Fruit fly (Drosophila melanogaster) whole organism, wandering third instar larva: ENCODE results near the gene CG18563.

Experiments
- Abd-B ChIP-seq: fragments of >200 bp; optimal IDR thresholded peaks from 2 replicates; lab custom pipeline; 2017; ENCODE audit warnings: missing biosample characterization, missing genetic modification characterization
- CG32264 ChIP-seq: fragments of 200-800 bp; sonication (Bioruptor generic); optimal IDR thresholded peaks from 2 replicates; lab custom pipeline; 2016; ENCODE audit warnings: missing biosample characterization, missing genetic modification characterization
- Hr78 ChIP-seq: fragments of >200 bp; optimal IDR thresholded peaks from 2 replicates; lab custom pipeline; 2017; ENCODE audit warnings: missing biosample characterization, missing genetic modification characterization
- Mio ChIP-seq: sonication (Bioruptor generic); optimal IDR thresholded peaks from 2 replicates; lab custom pipeline; 2016; ENCODE audit warnings: missing biosample characterization, missing genetic modification characterization
- Myc ChIP-seq: fragments of >200 bp; optimal IDR thresholded peaks from 2 replicates; lab custom pipeline; 2017
- N ChIP-seq: fragments of >200 bp; optimal IDR thresholded peaks from 2 replicates; lab custom pipeline; 2018; ENCODE audit warnings: missing biosample characterization, missing external identifiers, missing genetic modification characterization
- Sp1 ChIP-seq: fragments of 200-800 bp; sonication (Bioruptor generic); optimal IDR thresholded peaks from 3 replicates; lab custom pipeline; 2019; ENCODE audit warnings: missing biosample characterization, mild to moderate bottlenecking, missing genetic modification characterization, moderate library complexity
- br ChIP-seq: fragments of 200-800 bp; sonication (Bioruptor generic); optimal IDR thresholded peaks from 2 replicates; lab custom pipeline; 2016; ENCODE audit warnings: missing biosample characterization, missing genetic modification characterization
- foxo ChIP-seq, 2 experiments: fragments of 200-800 bp; sonication (Bioruptor generic); optimal IDR thresholded peaks; 2 replicates in 1 of 2; 3 replicates in 1 of 2; lab custom pipeline; 2016 to 2017; ENCODE audit warnings: missing biosample characterization in 2 of 2, missing genetic modification characterization in 2 of 2
- h ChIP-seq: fragments of 200-800 bp; sonication (Bioruptor generic); optimal IDR thresholded peaks from 3 replicates; lab custom pipeline; 2016; ENCODE audit warnings: missing biosample characterization, mild to moderate bottlenecking, missing genetic modification characterization
- lola ChIP-seq: fragments of >200 bp; optimal IDR thresholded peaks from 2 replicates; lab custom pipeline; 2017; ENCODE audit warnings: missing biosample characterization, missing genetic modification characterization
- pan ChIP-seq: fragments of >200 bp; optimal IDR thresholded peaks from 2 replicates; lab custom pipeline; 2017
- psq ChIP-seq: fragments of 200-800 bp; sonication (Bioruptor generic); optimal IDR thresholded peaks from 3 replicates; lab custom pipeline; 2017; ENCODE audit warnings: missing biosample characterization, mild to moderate bottlenecking, missing genetic modification characterization, moderate library complexity
- woc ChIP-seq: sonication (Bioruptor generic); optimal IDR thresholded peaks from 2 replicates; lab custom pipeline; 2016; ENCODE audit warnings: missing biosample characterization, mild to moderate bottlenecking, missing genetic modification characterization

DNA sequence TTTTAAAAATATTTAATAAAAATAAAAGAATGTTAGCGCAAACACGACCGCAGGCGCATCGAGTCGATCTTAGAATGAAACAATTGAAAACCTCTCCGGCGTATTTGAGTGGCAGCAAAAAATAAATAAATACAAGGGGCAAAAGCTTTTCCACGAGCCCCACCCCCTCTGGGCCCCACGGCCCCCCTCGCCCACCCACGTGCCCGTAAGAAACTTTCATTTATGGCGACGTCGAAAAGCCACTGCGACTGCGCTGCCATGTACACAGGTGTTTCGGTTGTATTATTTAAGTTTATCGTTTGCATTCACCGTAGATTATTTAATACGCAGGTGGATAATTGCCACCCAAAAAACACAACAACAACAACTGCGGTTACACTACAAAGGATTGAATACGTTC lies 9.4 kb downstream of the CG18563 start:
- TF ChIP-seq pan (no peak), Abd-B (no peak), Sp1 (GFP tag; lab: Kevin White, UChicago) (no peak), br (GFP tag; lab: Kevin White, UChicago) (no peak), Mio (GFP tag; lab: Kevin White, UChicago) (no peak), CG32264 (no peak), psq (GFP tag; lab: Kevin White, UChicago) (no peak), Myc (no peak), woc (GFP tag; lab: Kevin White, UChicago) (no peak), h (GFP tag; lab: Kevin White, UChicago) (no peak), foxo (GFP tag; optimal IDR thresholded peaks at IDR 0.05; lab: Kevin White, UChicago) (no peak), N (GFP tag; lab: Kevin White, UChicago) (no peak), lola (GFP tag; lab: Kevin White, UChicago) (no peak), Hr78 (GFP tag; lab: Kevin White, UChicago) (no peak)
